Worm (Caenorhabditis elegans): ENCODE results near the gene dna-2.

Gene dna-2

DNA sequence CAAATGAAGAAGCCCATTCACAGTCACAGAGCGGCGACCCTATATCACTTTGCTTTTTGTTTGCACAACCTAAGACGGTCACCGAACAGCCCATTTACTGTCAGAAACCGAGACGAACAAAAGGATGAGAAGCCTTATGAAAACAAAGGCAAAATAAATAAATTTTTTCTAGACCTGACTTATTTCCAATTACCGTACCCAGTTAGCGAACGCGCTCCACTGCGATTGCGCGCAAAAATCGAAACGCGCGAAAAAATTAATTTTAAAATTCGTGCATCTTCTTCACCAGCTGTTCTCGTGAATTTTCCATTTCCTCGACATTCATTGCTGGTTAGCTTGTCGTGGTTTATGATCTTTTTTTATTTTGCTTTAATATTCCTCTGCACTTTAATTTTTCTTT lies 4.3 kb downstream of the dna-2 start, which contains the start of gene F43G6.16 (continued):
- no peak for TF ChIP-seq sptf-2 (GFP tag; optimal IDR thresholded peaks at IDR 0.05)
- TF ChIP-seq T07F8.4 (tag; optimal IDR thresholded peaks at IDR 0.05), result no peak
- TF ChIP-seq tbp1 (GFP tag; optimal IDR thresholded peaks at IDR 0.05), result peak; percentile 53
- no peak for TF ChIP-seq ztf-26 (tag; optimal IDR thresholded peaks at IDR 0.05)
- peak; percentile 58; the same call in 1 of the 2 replicates for TF ChIP-seq Y79H2A.3 (GFP tag; conservative IDR thresholded peaks at IDR 0.05)
- no peak for TF ChIP-seq fkh-3 (tag; optimal IDR thresholded peaks at IDR 0.05)
- no peak for TF ChIP-seq rec-8 (tag; optimal IDR thresholded peaks at IDR 0.05)
- TF ChIP-seq ceh-79 (tag; optimal IDR thresholded peaks at IDR 0.05), result no peak
- TF ChIP-seq B0336.3 (GFP tag; IDR thresholded peaks at IDR 0.05), result peak; percentile 78; the same call in 1 of the 2 replicates
- TF ChIP-seq ZK185.1 (tag; optimal IDR thresholded peaks at IDR 0.05; ENCODE audit: poor library complexity, severe bottlenecking), result no peak
- TF ChIP-seq F57C9.4 (tag; optimal IDR thresholded peaks at IDR 0.05), result no peak
- no peak for TF ChIP-seq lsy-27 (tag; optimal IDR thresholded peaks at IDR 0.05; ENCODE audit: borderline replicate concordance, insufficient read depth)
- no peak for TF ChIP-seq somi-1 (GFP tag; optimal IDR thresholded peaks at IDR 0.05)
- no peak for TF ChIP-seq gei-17 (GFP tag; optimal IDR thresholded peaks at IDR 0.05)
- TF ChIP-seq hmg-1.2 (GFP tag; IDR thresholded peaks at IDR 0.05), result peak; percentile 57
- TF ChIP-seq chd-7 (tag; optimal IDR thresholded peaks at IDR 0.05), result no peak
- peak; percentile 82 for TF ChIP-seq rcor-1 (GFP tag; IDR thresholded peaks at IDR 0.05)
- TF ChIP-seq F55B11.4 (tag; optimal IDR thresholded peaks at IDR 0.05; ENCODE audit: borderline replicate concordance, insufficient read depth), result no peak
- TF ChIP-seq Y56A3A.18 (GFP tag; IDR thresholded peaks at IDR 0.05), result no peak
- TF ChIP-seq T26A5.8 (tag; optimal IDR thresholded peaks at IDR 0.05), result no peak
- TF ChIP-seq mes-4 (tag; optimal IDR thresholded peaks at IDR 0.05), result no peak
- no peak for TF ChIP-seq nhr-120 (GFP tag; IDR thresholded peaks at IDR 0.05)
- no peak for TF ChIP-seq F57A8.1 (GFP tag; optimal IDR thresholded peaks at IDR 0.05)
- no peak for TF ChIP-seq ama-1 (optimal IDR thresholded peaks at IDR 0.05)
- TF ChIP-seq ama-1 (GFP tag; optimal IDR thresholded peaks at IDR 0.05), result no peak
- TF ChIP-seq F37B4.10 (GFP tag; IDR thresholded peaks at IDR 0.05), result no peak
- TF ChIP-seq rpc-1 (optimal IDR thresholded peaks at IDR 0.05), result no peak
- peak; percentile 12 for TF ChIP-seq rpc-1 (tag; optimal IDR thresholded peaks at IDR 0.05)
- TF ChIP-seq Y53F4B.3 (GFP tag; IDR thresholded peaks at IDR 0.05), result no peak; the same call in 1 of the 2 replicates
- no peak for TF ChIP-seq akir-1 (GFP tag; optimal IDR thresholded peaks at IDR 0.05)
- peak; percentile 86 for TF ChIP-seq hsf-1 (GFP tag; IDR thresholded peaks at IDR 0.05)
- peak; percentile 98 for TF ChIP-seq efl-1 (GFP tag; optimal IDR thresholded peaks at IDR 0.05)
- TF ChIP-seq ets-4 (GFP tag; optimal IDR thresholded peaks at IDR 0.05), result no peak
- TF ChIP-seq F33H1.4 (GFP tag; IDR thresholded peaks at IDR 0.05), result peak; percentile 89
- TF ChIP-seq lsl-1 (GFP tag; optimal IDR thresholded peaks at IDR 0.05), result peak; percentile 99
- TF ChIP-seq ztf-28 (GFP tag; IDR thresholded peaks at IDR 0.05), result peak; percentile 76; the same call in 1 of the 2 replicates
- TF ChIP-seq athp-1 (tag; optimal IDR thresholded peaks at IDR 0.05), result peak; percentile 51
- no peak for TF ChIP-seq cebp-2 (GFP tag; IDR thresholded peaks at IDR 0.05)
- no peak for TF ChIP-seq mel-28 (tag; optimal IDR thresholded peaks at IDR 0.05; ENCODE audit: borderline replicate concordance)
- no peak for TF ChIP-seq nhr-27 (tag; optimal IDR thresholded peaks at IDR 0.05)
- TF ChIP-seq nfya-2 (GFP tag; IDR thresholded peaks at IDR 0.05), result no peak
- TF ChIP-seq snpc-1.3 (tag; optimal IDR thresholded peaks at IDR 0.05; ENCODE audit: insufficient read depth), result peak; percentile 64
- no peak for TF ChIP-seq K12H6.12 (tag; optimal IDR thresholded peaks at IDR 0.05)
- TF ChIP-seq hmg-20 (GFP tag; IDR thresholded peaks at IDR 0.05), result no peak
- TF ChIP-seq die-1 (tag; optimal IDR thresholded peaks at IDR 0.05), result no peak
- no peak for TF ChIP-seq attf-5 (GFP tag; optimal IDR thresholded peaks at IDR 0.05)
- no peak for TF ChIP-seq aptf-3 (GFP tag; IDR thresholded peaks at IDR 0.05)
- peak; percentile 92 for TF ChIP-seq Y53G8AR.9 (GFP tag; conservative IDR thresholded peaks at IDR 0.05)
- TF ChIP-seq ceh-91 (GFP tag; IDR thresholded peaks at IDR 0.05), result peak; percentile 97
- no peak for TF ChIP-seq F10E7.11 (tag; optimal IDR thresholded peaks at IDR 0.05)

All from whole organism, young adult.